Worm (Caenorhabditis elegans) whole organism, L4 larva: Measurements from ENCODE around the gene F54F7.9.

ENCODE experiments used
- F10B5.3 ChIP-seq: sonication (generic microtip); optimal IDR thresholded peaks from 2 replicates; lab custom pipeline; 2016; ENCODE audit warnings: mild to moderate bottlenecking, missing genetic modification characterization, missing compliant biosample characterization
- F26F4.8 ChIP-seq: fragments of 200-800 bp; sonication (Bioruptor generic); conservative IDR thresholded peaks from 2 replicates; pipeline ENCODE4 v1.3.6; 2022; ENCODE audit warnings: missing genetic modification characterization, missing compliant biosample characterization
- F44E2.7 ChIP-seq: fragments of 200-800 bp; sonication (Bioruptor generic); IDR thresholded peaks from 2 replicates; pipeline ENCODE4 v2.1.2; 2022; ENCODE audit warnings: missing genetic modification characterization, missing compliant biosample characterization
- F49E8.2 ChIP-seq: sonication (generic microtip); optimal IDR thresholded peaks from 2 replicates; lab custom pipeline; 2016; ENCODE audit warnings: missing compliant biosample characterization, mild to moderate bottlenecking, missing genetic modification characterization, borderline replicate concordance
- T26A8.4 ChIP-seq: fragments of 200-800 bp; sonication (Bioruptor generic); IDR thresholded peaks from 2 replicates; pipeline ENCODE4 v1.3.6; 2022; ENCODE audit warnings: missing genetic modification characterization, missing compliant biosample characterization
- Y5F2A.4 ChIP-seq: fragments of 200-800 bp; sonication (Bioruptor generic); optimal IDR thresholded peaks from 2 replicates; lab custom pipeline; 2018; ENCODE audit warnings: mild to moderate bottlenecking, missing genetic modification characterization, missing compliant biosample characterization
- Y75B8A.6 ChIP-seq: fragments of 200-800 bp; sonication (Bioruptor generic); IDR thresholded peaks from 2 replicates; pipeline ENCODE4 v1.3.6; 2022; ENCODE audit warnings: missing genetic modification reagents, missing genetic modification characterization, missing compliant biosample characterization
- ZK546.5 ChIP-seq, 2 experiments: sonication (generic microtip); optimal IDR thresholded peaks; 2 replicates each; lab custom pipeline; 2017; ENCODE audit warnings: missing biosample characterization in 2 of 2, missing genetic modification characterization in 2 of 2
- aha-1 ChIP-seq: fragments of 150-350 bp; peaks from one replicate; lab custom pipeline; 2014; ENCODE audit warnings: missing biosample characterization, missing genetic modification characterization
- aly-2 ChIP-seq: sonication (generic microtip); optimal IDR thresholded peaks from 2 replicates; lab custom pipeline; 2018; ENCODE audit warnings: missing biosample characterization, missing genetic modification characterization
- ceh-20 ChIP-seq: fragments of 200-800 bp; sonication (Bioruptor generic); IDR thresholded peaks from 2 replicates; pipeline ENCODE4 v1.3.6; 2022; ENCODE audit warnings: missing genetic modification reagents, missing genetic modification characterization, missing compliant biosample characterization
- ceh-28 ChIP-seq: fragments of 150-350 bp; optimal IDR thresholded peaks from 2 replicates; lab custom pipeline; 2014; ENCODE audit warnings: missing biosample characterization, missing genetic modification reagents, missing genetic modification characterization
- ceh-32 ChIP-seq: sonication (generic microtip); optimal IDR thresholded peaks from 2 replicates; lab custom pipeline; 2016; ENCODE audit warnings: mild to moderate bottlenecking, missing genetic modification characterization, missing compliant biosample characterization; ENCODE audit not compliant: poor library complexity
- ceh-82 ChIP-seq: sonication (generic microtip); optimal IDR thresholded peaks from 2 replicates; lab custom pipeline; 2017; ENCODE audit warnings: missing biosample characterization, missing genetic modification characterization
- cey-2 ChIP-seq: sonication (generic microtip); optimal IDR thresholded peaks from 3 replicates; lab custom pipeline; 2017; ENCODE audit warnings: missing genetic modification characterization, mild to moderate bottlenecking, missing compliant biosample characterization, antibody characterized with exemption, borderline replicate concordance; ENCODE audit not compliant: insufficient read depth
- daf-12 ChIP-seq: fragments of 150-350 bp; optimal IDR thresholded peaks from 2 replicates; lab custom pipeline; 2014; ENCODE audit warnings: missing biosample characterization, missing genetic modification reagents, missing genetic modification characterization
- daf-8 ChIP-seq: fragments of 200-800 bp; sonication (Bioruptor generic); IDR thresholded peaks from 2 replicates; pipeline ENCODE4 v1.3.6; 2022; ENCODE audit warnings: missing genetic modification characterization, missing compliant biosample characterization
- dmd-6 ChIP-seq: fragments of 200-800 bp; sonication (Bioruptor generic); IDR thresholded peaks from 2 replicates; pipeline ENCODE4 v1.3.6; 2022; ENCODE audit warnings: missing genetic modification reagents, missing genetic modification characterization, missing compliant biosample characterization
- duxl-1 ChIP-seq: sonication (generic microtip); optimal IDR thresholded peaks from 2 replicates; lab custom pipeline; 2016; ENCODE audit warnings: mild to moderate bottlenecking, missing genetic modification characterization, moderate library complexity, missing compliant biosample characterization; ENCODE audit not compliant: poor library complexity
- egl-27 ChIP-seq: sonication (generic microtip); optimal IDR thresholded peaks from 3 replicates; lab custom pipeline; 2017; ENCODE audit warnings: missing biosample characterization, missing genetic modification reagents, missing genetic modification characterization
- fkh-10 ChIP-seq: fragments of 150-350 bp; optimal IDR thresholded peaks from 2 replicates; lab custom pipeline; 2014; ENCODE audit warnings: missing biosample characterization, missing genetic modification reagents, missing genetic modification characterization
- gei-8 ChIP-seq: fragments of 200-800 bp; sonication (Bioruptor generic); optimal IDR thresholded peaks from 2 replicates; lab custom pipeline; 2018; ENCODE audit warnings: mild to moderate bottlenecking, missing genetic modification characterization, missing compliant biosample characterization
- hlh-11 ChIP-seq: fragments of 200-800 bp; sonication (Bioruptor generic); optimal IDR thresholded peaks from 2 replicates; lab custom pipeline; 2018; ENCODE audit warnings: mild to moderate bottlenecking, missing genetic modification characterization, missing compliant biosample characterization
- hlh-30 ChIP-seq: sonication (generic microtip); optimal IDR thresholded peaks from 2 replicates; lab custom pipeline; 2017; ENCODE audit warnings: antibody characterized with exemption, mild to moderate bottlenecking, missing genetic modification characterization, missing compliant biosample characterization; ENCODE audit not compliant: insufficient read depth
- hmg-1.1 ChIP-seq: fragments of 200-800 bp; sonication (Bioruptor generic); IDR thresholded peaks from 2 replicates; pipeline ENCODE4 v1.3.6; 2022; ENCODE audit warnings: missing genetic modification reagents, missing genetic modification characterization, missing compliant biosample characterization
- lim-7 ChIP-seq: fragments of 200-800 bp; sonication (Bioruptor generic); IDR thresholded peaks from 2 replicates; pipeline ENCODE4 v1.3.6; 2022; ENCODE audit warnings: missing genetic modification characterization, missing compliant biosample characterization
- lin-1 ChIP-seq: fragments of 200-800 bp; sonication (Bioruptor generic); IDR thresholded peaks from 2 replicates; pipeline ENCODE4 v1.3.6; 2022; ENCODE audit warnings: missing genetic modification reagents, missing genetic modification characterization, missing compliant biosample characterization
- lin-29 ChIP-seq: fragments of 200-800 bp; sonication (Bioruptor generic); IDR thresholded peaks from 2 replicates; pipeline ENCODE4 v1.3.6; 2022; ENCODE audit warnings: missing genetic modification reagents, missing genetic modification characterization, missing compliant biosample characterization
- madf-5 ChIP-seq, 2 experiments: fragments of 200-800 bp; sonication (Bioruptor generic); IDR thresholded peaks; 2 replicates each; pipeline ENCODE4 v1.3.6; 2022; ENCODE audit warnings: missing compliant biosample characterization in 2 of 2, missing genetic modification characterization in 2 of 2
- madf-9 ChIP-seq: fragments of 200-800 bp; sonication (Bioruptor generic); conservative IDR thresholded peaks from 2 replicates; pipeline ENCODE4 v1.3.6; 2022; ENCODE audit warnings: missing genetic modification reagents, missing genetic modification characterization, missing compliant biosample characterization
- mdt-29 ChIP-seq: fragments of 200-800 bp; sonication (Bioruptor generic); IDR thresholded peaks from 2 replicates; pipeline ENCODE4 v1.3.6; 2022; ENCODE audit warnings: missing genetic modification reagents, missing genetic modification characterization, missing compliant biosample characterization
- mxl-3 ChIP-seq: fragments of 200-800 bp; sonication (Bioruptor generic); optimal IDR thresholded peaks from 2 replicates; lab custom pipeline; 2018; ENCODE audit warnings: mild to moderate bottlenecking, missing genetic modification characterization, missing compliant biosample characterization
- nhr-41 ChIP-seq: fragments of 200-800 bp; sonication (Bioruptor generic); IDR thresholded peaks from 2 replicates; pipeline ENCODE4 v1.3.6; 2022; ENCODE audit warnings: missing genetic modification reagents, missing genetic modification characterization, missing compliant biosample characterization
- nhr-6 ChIP-seq: fragments of 150-350 bp; optimal IDR thresholded peaks from 2 replicates; lab custom pipeline; 2014; ENCODE audit warnings: missing biosample characterization, missing genetic modification characterization
- pha-4 ChIP-seq, 2 experiments: fragments of 150-350 bp in 1 of 2; fragments of 200-800 bp in 1 of 2; sonication (Bioruptor generic) in 1 of 2; IDR thresholded peaks in 1 of 2; optimal IDR thresholded peaks in 1 of 2; 2 replicates each; pipeline versions ENCODE4 v1.3.6 to Lab custom; 2014 to 2022; ENCODE audit warnings: missing genetic modification characterization in 2 of 2, missing genetic modification reagents in 2 of 2, missing biosample characterization in 1 of 2, missing compliant biosample characterization in 1 of 2
- php-3 ChIP-seq: fragments of 200-800 bp; sonication (Bioruptor generic); IDR thresholded peaks from 2 replicates; pipeline ENCODE4 v1.3.6; 2022; ENCODE audit warnings: missing genetic modification reagents, missing genetic modification characterization, missing compliant biosample characterization
- rbr-2 ChIP-seq: sonication (generic microtip); optimal IDR thresholded peaks from 2 replicates; lab custom pipeline; 2016; ENCODE audit warnings: missing genotype, missing genetic modification characterization, missing compliant biosample characterization
- skn-1 ChIP-seq: fragments of 150-350 bp; optimal IDR thresholded peaks from 2 replicates; lab custom pipeline; 2014; ENCODE audit warnings: missing biosample characterization, missing genetic modification characterization
- snpc-1.2 ChIP-seq: fragments of 200-800 bp; sonication (Bioruptor generic); IDR thresholded peaks from 2 replicates; pipeline ENCODE4 v1.3.6; 2022; ENCODE audit warnings: missing genetic modification reagents, missing genetic modification characterization, missing compliant biosample characterization
- spr-1 ChIP-seq: sonication (generic microtip); optimal IDR thresholded peaks from 2 replicates; lab custom pipeline; 2016; ENCODE audit warnings: mild to moderate bottlenecking, missing genetic modification characterization, missing compliant biosample characterization
- spr-3 ChIP-seq: fragments of 200-800 bp; sonication (Bioruptor generic); optimal IDR thresholded peaks from 2 replicates; lab custom pipeline; 2018; ENCODE audit warnings: mild to moderate bottlenecking, missing genetic modification characterization, missing compliant biosample characterization
- tra-1 ChIP-seq: fragments of 200-800 bp; sonication (Bioruptor generic); IDR thresholded peaks from 2 replicates; pipeline ENCODE4 v1.3.6; 2022; ENCODE audit warnings: missing genetic modification reagents, missing genetic modification characterization, missing compliant biosample characterization
- unc-130 ChIP-seq: sonication (generic microtip); optimal IDR thresholded peaks from 2 replicates; lab custom pipeline; 2016; ENCODE audit warnings: missing genetic modification reagents, missing genetic modification characterization, missing compliant biosample characterization
- unc-62 ChIP-seq, 3 experiments: fragments of 150-350 bp in 1 of 3; sonication (generic microtip); optimal IDR thresholded peaks in 2 of 3; peaks in 1 of 3; 1 replicate in 1 of 3; 2 replicates in 2 of 3; lab custom pipeline; 2014 to 2017; ENCODE audit warnings: missing biosample characterization in 3 of 3, missing genetic modification characterization in 3 of 3, missing genetic modification reagents in 3 of 3, missing genotype in 1 of 3
- zag-1 ChIP-seq: fragments of 150-350 bp; optimal IDR thresholded peaks from 2 replicates; lab custom pipeline; 2014; ENCODE audit warnings: missing biosample characterization, missing genetic modification characterization
- zip-2 ChIP-seq: fragments of 150-350 bp; optimal IDR thresholded peaks from 2 replicates; lab custom pipeline; 2014; ENCODE audit warnings: missing biosample characterization, missing genetic modification characterization

Gene F54F7.9

ce11 chrX:11872210-11872609 is 23.7 kb upstream of the F54F7.9 start (continued):
- TF ChIP-seq spr-1 = no peak
- TF ChIP-seq daf-12 (tag; lab: Kevin White, UChicago) = no peak
- peak; percentile 38; the same call in 1 of the 2 replicates for TF ChIP-seq F26F4.8 (GFP tag; lab: Robert Waterston, UW)
- no peak for TF ChIP-seq ceh-32 (tag; lab: Kevin White, UChicago)
- TF ChIP-seq dmd-6 (GFP tag; lab: Robert Waterston, UW) = peak; percentile 56
- no peak for TF ChIP-seq Y5F2A.4 (GFP tag; lab: Kevin White, UChicago)
- TF ChIP-seq tra-1 (GFP tag; lab: Robert Waterston, UW) = peak; percentile 70
- TF ChIP-seq nhr-41 (GFP tag; lab: Robert Waterston, UW) = peak; percentile 32; the same call in 1 of the 2 replicates
- TF ChIP-seq hmg-1.1 (GFP tag; lab: Robert Waterston, UW) = peak; percentile 65
- peak in 1 of 2 experiments; percentile 80; a peak in 1 of 4 replicates for TF ChIP-seq madf-5 (GFP tag; IDR thresholded peaks at IDR 0.05; lab: Robert Waterston, UW)
- no peak for TF ChIP-seq aha-1 (tag; lab: Kevin White, UChicago)
- TF ChIP-seq ceh-28 (tag; lab: Kevin White, UChicago) = no peak
- TF ChIP-seq daf-8 (GFP tag; lab: Robert Waterston, UW) = no peak
- TF ChIP-seq fkh-10 (GFP tag; lab: Kevin White, UChicago) = no peak
- TF ChIP-seq gei-8 (GFP tag; lab: Kevin White, UChicago) = no peak
- TF ChIP-seq unc-130 (GFP tag; lab: Kevin White, UChicago) = no peak
- TF ChIP-seq hlh-30 (tag; lab: Kevin White, UChicago) = no peak
- TF ChIP-seq nhr-6 (tag; lab: Kevin White, UChicago) = no peak
- peak; percentile 30; the same call in 1 of the 2 replicates for TF ChIP-seq lin-1 (GFP tag; lab: Robert Waterston, UW)
- TF ChIP-seq zag-1 (tag; lab: Kevin White, UChicago) = no peak
- no peak for TF ChIP-seq ZK546.5 (tag; optimal IDR thresholded peaks at IDR 0.05; lab: Kevin White, UChicago)
- TF ChIP-seq skn-1 (tag; lab: Kevin White, UChicago) = no peak
- peak; percentile 31 for TF ChIP-seq mxl-3 (GFP tag; lab: Kevin White, UChicago)
- peak; percentile 71; the same call in 1 of the 2 replicates for TF ChIP-seq mdt-29 (GFP tag; lab: Robert Waterston, UW)
- no peak for TF ChIP-seq aly-2 (tag; lab: Kevin White, UChicago)
- TF ChIP-seq spr-3 (GFP tag; lab: Kevin White, UChicago) = peak; percentile 6
- peak; percentile 78; the same call in 1 of the 2 replicates for TF ChIP-seq snpc-1.2 (GFP tag; lab: Robert Waterston, UW)
- 0 out of 2 replicates have a peak, but pooled peaks have one; percentile 29 for TF ChIP-seq madf-9 (GFP tag; lab: Robert Waterston, UW)
- TF ChIP-seq hlh-11 (tag; lab: Kevin White, UChicago) = peak; percentile 19
- TF ChIP-seq zip-2 (tag; lab: Kevin White, UChicago) = no peak
- no peak for TF ChIP-seq duxl-1
- no peak for TF ChIP-seq lin-29 (GFP tag; lab: Robert Waterston, UW)
- no peak for TF ChIP-seq ceh-20 (GFP tag; lab: Robert Waterston, UW)
- TF ChIP-seq F49E8.2 = no peak
- TF ChIP-seq egl-27 (tag; lab: Kevin White, UChicago) = no peak
- TF ChIP-seq unc-62 (GFP tag; optimal IDR thresholded peaks at IDR 0.05 in 1 of 2; lab: Kevin White, UChicago) = peak in 1 of 2 experiments; percentile 18
- TF ChIP-seq unc-62 (tag; optimal IDR thresholded peaks at IDR 0.05; lab: Kevin White, UChicago) = no peak
- no peak for TF ChIP-seq ceh-82
- TF ChIP-seq Y75B8A.6 (GFP tag; lab: Robert Waterston, UW) = 0 out of 2 replicates have a peak, but pooled peaks have one; percentile 20
- no peak for TF ChIP-seq rbr-2
- peak; percentile 49; the same call in 1 of the 2 replicates for TF ChIP-seq php-3
- TF ChIP-seq F44E2.7 = no peak
- TF ChIP-seq cey-2 (tag; lab: Kevin White, UChicago) = no peak
- TF ChIP-seq T26A8.4 (GFP tag; lab: Robert Waterston, UW) = no peak
- TF ChIP-seq F10B5.3 (tag; lab: Kevin White, UChicago) = no peak
- peak; percentile 76; the same call in 1 of the 2 replicates for TF ChIP-seq lim-7 (GFP tag; lab: Robert Waterston, UW)
- TF ChIP-seq pha-4 (GFP tag; IDR thresholded peaks at IDR 0.05; lab: Robert Waterston, UW) = no peak
- no peak for TF ChIP-seq pha-4 (tag; optimal IDR thresholded peaks at IDR 0.05; lab: Kevin White, UChicago)
